Fruit fly (Drosophila melanogaster) whole organism, wandering third instar larva: Measurements from ENCODE around the gene Tbcd.

ENCODE experiments used
- Abd-B ChIP-seq: fragments of >200 bp; optimal IDR thresholded peaks from 2 replicates; lab custom pipeline; 2017; ENCODE audit warnings: missing biosample characterization, missing genetic modification characterization
- CG32264 ChIP-seq: fragments of 200-800 bp; sonication (Bioruptor generic); optimal IDR thresholded peaks from 2 replicates; lab custom pipeline; 2016; ENCODE audit warnings: missing biosample characterization, missing genetic modification characterization
- CG9705 ChIP-seq: fragments of 200-800 bp; sonication (Bioruptor generic); optimal IDR thresholded peaks from 2 replicates; lab custom pipeline; 2018; ENCODE audit warnings: missing biosample characterization, mild to moderate bottlenecking, missing genetic modification characterization
- CrebA ChIP-seq: fragments of 200-800 bp; sonication (Bioruptor generic); optimal IDR thresholded peaks from 2 replicates; lab custom pipeline; 2016; ENCODE audit warnings: missing biosample characterization, mild to moderate bottlenecking, missing genetic modification characterization, borderline replicate concordance
- Dfd ChIP-seq: fragments of >200 bp; optimal IDR thresholded peaks from 2 replicates; lab custom pipeline; 2017; ENCODE audit warnings: missing biosample characterization, missing genetic modification characterization
- Dif ChIP-seq: fragments of 200-275, 200-300 bp; sonication (Bioruptor generic); optimal IDR thresholded peaks from 2 replicates; lab custom pipeline; 2018; ENCODE audit warnings: missing biosample characterization, missing genetic modification characterization; ENCODE audit not compliant: partially characterized antibody
- GATAd ChIP-seq: sonication (Bioruptor generic); optimal IDR thresholded peaks from 2 replicates; lab custom pipeline; 2016; ENCODE audit warnings: missing biosample characterization, missing genetic modification characterization
- HLH106 ChIP-seq: fragments of 200-800 bp; optimal IDR thresholded peaks from 3 replicates; lab custom pipeline; 2019; ENCODE audit warnings: missing biosample characterization, mild to moderate bottlenecking, missing genetic modification characterization, moderate library complexity
- Hnf4 ChIP-seq: fragments of 200-800 bp; sonication (Bioruptor generic); optimal IDR thresholded peaks from 2 replicates; lab custom pipeline; 2016; ENCODE audit warnings: missing biosample characterization, mild to moderate bottlenecking, missing genetic modification characterization
- Hr78 ChIP-seq: fragments of >200 bp; optimal IDR thresholded peaks from 2 replicates; lab custom pipeline; 2017; ENCODE audit warnings: missing biosample characterization, missing genetic modification characterization
- Hr83 ChIP-seq: fragments of 200-300 bp; sonication (Bioruptor generic); optimal IDR thresholded peaks from 2 replicates; lab custom pipeline; 2016; ENCODE audit warnings: missing biosample characterization, mild to moderate bottlenecking, missing genetic modification characterization, moderate library complexity; ENCODE audit not compliant: poor library complexity, severe bottlenecking
- Jra ChIP-seq: sonication (Bioruptor generic); optimal IDR thresholded peaks from 2 replicates; lab custom pipeline; 2016; ENCODE audit warnings: missing biosample characterization, missing genetic modification characterization
- Mio ChIP-seq: sonication (Bioruptor generic); optimal IDR thresholded peaks from 2 replicates; lab custom pipeline; 2016; ENCODE audit warnings: missing biosample characterization, missing genetic modification characterization
- Myc ChIP-seq: fragments of >200 bp; optimal IDR thresholded peaks from 2 replicates; lab custom pipeline; 2017
- N ChIP-seq: fragments of >200 bp; optimal IDR thresholded peaks from 2 replicates; lab custom pipeline; 2018; ENCODE audit warnings: missing biosample characterization, missing external identifiers, missing genetic modification characterization
- OdsH ChIP-seq: fragments of 200-800 bp; sonication (Bioruptor generic); optimal IDR thresholded peaks from 2 replicates; lab custom pipeline; 2016; ENCODE audit warnings: missing biosample characterization, mild to moderate bottlenecking, missing genetic modification characterization
- Rel ChIP-seq, 2 experiments: fragments of 200-800 bp; sonication (Bioruptor generic) in 1 of 2; optimal IDR thresholded peaks; 2 replicates in 1 of 2; 3 replicates in 1 of 2; lab custom pipeline; 2016 to 2019; ENCODE audit warnings: mild to moderate bottlenecking in 2 of 2, missing biosample characterization in 2 of 2, missing genetic modification characterization in 2 of 2, moderate library complexity in 1 of 2
- Sp1 ChIP-seq: fragments of 200-800 bp; sonication (Bioruptor generic); optimal IDR thresholded peaks from 3 replicates; lab custom pipeline; 2019; ENCODE audit warnings: missing biosample characterization, mild to moderate bottlenecking, missing genetic modification characterization, moderate library complexity
- Vsx2 ChIP-seq: fragments of 200-300, 225-300 bp; sonication (Bioruptor generic); optimal IDR thresholded peaks from 2 replicates; lab custom pipeline; 2018; ENCODE audit warnings: missing biosample characterization, missing genetic modification characterization; ENCODE audit not compliant: partially characterized antibody
- br ChIP-seq: fragments of 200-800 bp; sonication (Bioruptor generic); optimal IDR thresholded peaks from 2 replicates; lab custom pipeline; 2016; ENCODE audit warnings: missing biosample characterization, missing genetic modification characterization
- brk ChIP-seq: fragments of 200-800 bp; sonication (Bioruptor generic); optimal IDR thresholded peaks from 2 replicates; lab custom pipeline; 2016; ENCODE audit warnings: missing biosample characterization, mild to moderate bottlenecking, missing genetic modification characterization
- dl ChIP-seq, 2 experiments: fragments of 175-275, 200-275 bp in 1 of 2; fragments of 200-275 bp in 1 of 2; sonication (Bioruptor generic); optimal IDR thresholded peaks; lab custom pipeline; 2018; ENCODE audit warnings: mild to moderate bottlenecking in 2 of 2, missing biosample characterization in 2 of 2, missing genetic modification characterization in 2 of 2, moderate library complexity in 2 of 2; ENCODE audit not compliant: partially characterized antibody in 2 of 2, insufficient read depth in 1 of 2
- dmrt93B ChIP-seq: fragments of 200-800 bp; sonication (Bioruptor generic); optimal IDR thresholded peaks from 2 replicates; lab custom pipeline; 2018; ENCODE audit warnings: missing biosample characterization, mild to moderate bottlenecking, missing genetic modification characterization
- dsf ChIP-seq: sonication (Bioruptor generic); optimal IDR thresholded peaks from 2 replicates; lab custom pipeline; 2016; ENCODE audit warnings: missing biosample characterization, missing genetic modification characterization, borderline replicate concordance
- ey ChIP-seq: fragments of 200-800 bp; sonication (Bioruptor generic); optimal IDR thresholded peaks from 2 replicates; lab custom pipeline; 2016; ENCODE audit warnings: missing biosample characterization, missing genetic modification characterization
- foxo ChIP-seq, 2 experiments: fragments of 200-800 bp; sonication (Bioruptor generic); optimal IDR thresholded peaks; 2 replicates in 1 of 2; 3 replicates in 1 of 2; lab custom pipeline; 2016 to 2017; ENCODE audit warnings: missing biosample characterization in 2 of 2, missing genetic modification characterization in 2 of 2
- fru ChIP-seq: fragments of 200-800 bp; sonication (Bioruptor generic); optimal IDR thresholded peaks from 3 replicates; lab custom pipeline; 2016; ENCODE audit warnings: missing biosample characterization, mild to moderate bottlenecking, missing genetic modification characterization
- h ChIP-seq: fragments of 200-800 bp; sonication (Bioruptor generic); optimal IDR thresholded peaks from 3 replicates; lab custom pipeline; 2016; ENCODE audit warnings: missing biosample characterization, mild to moderate bottlenecking, missing genetic modification characterization
- jim ChIP-seq: fragments of 175-275, 200-325 bp; sonication (Bioruptor generic); optimal IDR thresholded peaks from 2 replicates; lab custom pipeline; 2016; ENCODE audit warnings: missing biosample characterization, mild to moderate bottlenecking, missing genetic modification characterization
- lola ChIP-seq: fragments of >200 bp; optimal IDR thresholded peaks from 2 replicates; lab custom pipeline; 2017; ENCODE audit warnings: missing biosample characterization, missing genetic modification characterization
- pan ChIP-seq: fragments of >200 bp; optimal IDR thresholded peaks from 2 replicates; lab custom pipeline; 2017
- psq ChIP-seq: fragments of 200-800 bp; sonication (Bioruptor generic); optimal IDR thresholded peaks from 3 replicates; lab custom pipeline; 2017; ENCODE audit warnings: missing biosample characterization, mild to moderate bottlenecking, missing genetic modification characterization, moderate library complexity
- rgr ChIP-seq: fragments of 200-800 bp; sonication (Bioruptor generic); optimal IDR thresholded peaks from 3 replicates; lab custom pipeline; 2016; ENCODE audit warnings: missing biosample characterization, mild to moderate bottlenecking, missing genetic modification characterization
- sage ChIP-seq: fragments of 200-800 bp; sonication (Bioruptor generic); optimal IDR thresholded peaks from 2 replicates; lab custom pipeline; 2016; ENCODE audit warnings: missing biosample characterization, mild to moderate bottlenecking, missing genetic modification characterization
- sv ChIP-seq: fragments of 200-800 bp; sonication (Bioruptor generic); optimal IDR thresholded peaks from 3 replicates; lab custom pipeline; 2016; ENCODE audit warnings: missing biosample characterization, missing genetic modification characterization
- tai ChIP-seq: sonication (Bioruptor generic); optimal IDR thresholded peaks from 2 replicates; lab custom pipeline; 2016; ENCODE audit warnings: missing biosample characterization, missing genetic modification characterization
- usp ChIP-seq: fragments of >200 bp; optimal IDR thresholded peaks from 2 replicates; lab custom pipeline; 2017; ENCODE audit warnings: missing biosample characterization, missing genetic modification characterization
- woc ChIP-seq: sonication (Bioruptor generic); optimal IDR thresholded peaks from 2 replicates; lab custom pipeline; 2016; ENCODE audit warnings: missing biosample characterization, mild to moderate bottlenecking, missing genetic modification characterization

Tbcd gene

dm6 chr2L:2200136-2201036 lies 53.1 kb downstream of the Tbcd start:
- TF ChIP-seq tai (peak; percentile 97), jim (GFP tag; lab: Kevin White, UChicago) (no peak), Hnf4 (GFP tag; lab: Kevin White, UChicago) (peak; percentile 75), psq (GFP tag; lab: Kevin White, UChicago) (peak; percentile 91), GATAd (GFP tag; lab: Kevin White, UChicago) (no peak), woc (peak; percentile 52), brk (no peak), Hr83 (GFP tag; lab: Kevin White, UChicago) (peak; percentile 93), CrebA (GFP tag; lab: Kevin White, UChicago) (peak; percentile 94), pan (lab: Kevin White, UChicago) (no peak), lola (no peak), CG9705 (GFP tag; lab: Kevin White, UChicago) (no peak), foxo (GFP tag; optimal IDR thresholded peaks at IDR 0.05; lab: Kevin White, UChicago) (no peak), ey (GFP tag; lab: Kevin White, UChicago) (no peak), Dfd (GFP tag; lab: Kevin White, UChicago) (no peak), N (GFP tag; lab: Kevin White, UChicago) (no peak), dmrt93B (GFP tag; lab: Kevin White, UChicago) (no peak), Sp1 (GFP tag; lab: Kevin White, UChicago) (no peak), Dif (GFP tag; lab: Kevin White, UChicago) (peak; percentile 97), Mio (peak; percentile 35), h (GFP tag; lab: Kevin White, UChicago) (peak; percentile 58), HLH106 (tag; lab: Kevin White, UChicago) (no peak), Rel (GFP tag; optimal IDR thresholded peaks at IDR 0.05; lab: Kevin White, UChicago) (no peak), Rel (tag; optimal IDR thresholded peaks at IDR 0.05; lab: Kevin White, UChicago) (peak; percentile 98), OdsH (GFP tag; lab: Kevin White, UChicago) (peak; percentile 20), dl (GFP tag; optimal IDR thresholded peaks at IDR 0.05; lab: Kevin White, UChicago; ENCODE audit: insufficient read depth in 1 of 2, partially characterized antibody in 2 of 2) (peak; percentile 90 to 96), dsf (GFP tag; lab: Kevin White, UChicago) (no peak), Vsx2 (peak; percentile 97), br (GFP tag; lab: Kevin White, UChicago) (peak; percentile 52), Myc (lab: Kevin White, UChicago) (no peak), sv (GFP tag; lab: Kevin White, UChicago) (no peak), Abd-B (GFP tag; lab: Kevin White, UChicago) (no peak), Hr78 (GFP tag; lab: Kevin White, UChicago) (no peak), usp (no peak), sage (GFP tag; lab: Kevin White, UChicago) (peak; percentile 63), rgr (GFP tag; lab: Kevin White, UChicago) (peak; percentile 36), CG32264 (GFP tag; lab: Kevin White, UChicago) (peak; percentile 36), fru (peak; percentile 59), Jra (GFP tag; lab: Kevin White, UChicago) (peak; percentile 63)

dm6 chr2L:2201107-2201561 lies 53.8 kb downstream of the Tbcd start:
- peak; percentile 78 for TF ChIP-seq rgr (GFP tag; lab: Kevin White, UChicago)
- TF ChIP-seq HLH106 (tag; lab: Kevin White, UChicago): peak; percentile 74
- TF ChIP-seq dl (GFP tag; optimal IDR thresholded peaks at IDR 0.05; lab: Kevin White, UChicago; ENCODE audit: insufficient read depth in 1 of 2, partially characterized antibody in 2 of 2): no peak
- TF ChIP-seq CG32264 (GFP tag; lab: Kevin White, UChicago): peak; percentile 72
- peak; percentile 58 for TF ChIP-seq dmrt93B (GFP tag; lab: Kevin White, UChicago)
- peak; percentile 73 for TF ChIP-seq OdsH (GFP tag; lab: Kevin White, UChicago)
- TF ChIP-seq h (GFP tag; lab: Kevin White, UChicago): peak; percentile 85
- TF ChIP-seq usp: no peak
- no peak for TF ChIP-seq Mio
- TF ChIP-seq woc: peak; percentile 24
- no peak for TF ChIP-seq Hr78 (GFP tag; lab: Kevin White, UChicago)
- peak; percentile 78 for TF ChIP-seq Sp1 (GFP tag; lab: Kevin White, UChicago)
- no peak for TF ChIP-seq Rel (GFP tag; optimal IDR thresholded peaks at IDR 0.05; lab: Kevin White, UChicago)
- TF ChIP-seq Rel (tag; optimal IDR thresholded peaks at IDR 0.05; lab: Kevin White, UChicago): no peak
- peak; percentile 76 for TF ChIP-seq fru
- no peak for TF ChIP-seq Abd-B (GFP tag; lab: Kevin White, UChicago)
- peak; percentile 61 for TF ChIP-seq sage (GFP tag; lab: Kevin White, UChicago)
- no peak for TF ChIP-seq Hr83 (GFP tag; lab: Kevin White, UChicago)
- TF ChIP-seq tai: peak; percentile 51
- no peak for TF ChIP-seq Myc (lab: Kevin White, UChicago)
- TF ChIP-seq psq (GFP tag; lab: Kevin White, UChicago): peak; percentile 48
- peak in 1 of 2 experiments; percentile 82 for TF ChIP-seq foxo (GFP tag; optimal IDR thresholded peaks at IDR 0.05; lab: Kevin White, UChicago)
- peak; percentile 65 for TF ChIP-seq Hnf4 (GFP tag; lab: Kevin White, UChicago)
- TF ChIP-seq sv (GFP tag; lab: Kevin White, UChicago): peak; percentile 64
- TF ChIP-seq br (GFP tag; lab: Kevin White, UChicago): peak; percentile 76
- TF ChIP-seq brk: peak; percentile 47
- peak; percentile 78 for TF ChIP-seq ey (GFP tag; lab: Kevin White, UChicago)
- peak; percentile 25 for TF ChIP-seq CG9705 (GFP tag; lab: Kevin White, UChicago)
- TF ChIP-seq CrebA (GFP tag; lab: Kevin White, UChicago): peak; percentile 7
